Worm (Caenorhabditis elegans): ENCODE measurements around the gene C45H4.14.

C45H4.14 gene

DNA sequence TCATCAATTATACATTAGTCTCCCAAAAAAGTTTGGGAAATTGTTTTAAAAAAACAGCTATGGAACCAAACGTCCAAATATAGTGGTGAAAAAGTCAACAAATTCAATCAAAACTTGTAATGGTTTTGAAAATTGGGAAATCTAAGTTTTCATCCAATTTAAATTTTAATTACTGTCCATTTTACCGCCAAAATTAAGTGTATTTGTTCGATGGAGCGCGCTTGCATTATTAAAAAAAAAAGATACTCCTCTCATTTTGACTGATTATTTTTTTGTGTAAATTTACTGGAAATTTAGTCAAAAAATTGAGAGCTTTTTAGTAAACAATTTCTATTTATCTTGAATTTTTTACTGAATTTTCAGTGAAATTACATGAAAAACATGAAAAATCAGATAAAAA is 15.2 kb upstream of the C45H4.14 start:
- no peak for TF ChIP-seq madf-10 (tag; optimal IDR thresholded peaks at IDR 0.05)
- no peak for TF ChIP-seq B0035.1 (tag; optimal IDR thresholded peaks at IDR 0.05)
- TF ChIP-seq lin-40 (tag; optimal IDR thresholded peaks at IDR 0.05), result no peak
- TF ChIP-seq ztf-26 (tag; optimal IDR thresholded peaks at IDR 0.05), result no peak
- no peak for TF ChIP-seq chd-7 (tag; optimal IDR thresholded peaks at IDR 0.05)
- no peak for TF ChIP-seq atf-7 (tag; optimal IDR thresholded peaks at IDR 0.05)
- TF ChIP-seq Y67H2A.10 (GFP tag; conservative IDR thresholded peaks at IDR 0.05), result no peak
- no peak for TF ChIP-seq F52B5.7 (tag; optimal IDR thresholded peaks at IDR 0.05)
- TF ChIP-seq xnd-1 (tag; optimal IDR thresholded peaks at IDR 0.05), result no peak
- no peak for TF ChIP-seq attf-3 (GFP tag; conservative IDR thresholded peaks at IDR 0.05)
- TF ChIP-seq snpc-3.4 (tag; optimal IDR thresholded peaks at IDR 0.05), result no peak

DNA sequence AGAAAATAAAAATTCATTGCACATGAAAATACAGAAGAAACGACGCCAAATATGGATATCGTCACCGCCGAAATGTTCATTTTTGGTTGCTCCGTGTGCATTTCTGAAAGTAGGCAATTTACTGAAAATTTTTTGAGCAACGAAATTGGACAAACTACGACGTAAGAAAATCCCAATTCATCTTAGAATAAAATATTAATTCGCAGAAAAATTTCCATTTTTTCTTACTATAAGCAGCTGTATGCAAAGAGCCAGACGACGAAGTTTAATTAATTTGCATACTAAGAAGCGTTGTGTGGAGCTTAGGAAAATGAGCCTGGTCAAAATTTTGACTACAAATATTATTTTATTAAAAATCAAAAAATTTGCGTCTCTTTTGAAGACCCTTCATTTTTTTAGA is 7.4 kb upstream of the C45H4.14 start, which contains the start of gene srbc-19:
TSS of gene srbc-19 (minus strand) at position 101 of the 400 bp plus-strand sequence.
- TF ChIP-seq F52B5.7 (tag; optimal IDR thresholded peaks at IDR 0.05), result no peak
- no peak for TF ChIP-seq mxl-1 (tag; optimal IDR thresholded peaks at IDR 0.05)
- TF ChIP-seq egrh-3 (GFP tag; IDR thresholded peaks at IDR 0.05), result no peak
- TF ChIP-seq lsy-27 (tag; optimal IDR thresholded peaks at IDR 0.05; ENCODE audit: borderline replicate concordance, insufficient read depth), result no peak
- TF ChIP-seq aptf-2 (GFP tag; conservative IDR thresholded peaks at IDR 0.05), result no peak
- TF ChIP-seq Y56A3A.18 (GFP tag; IDR thresholded peaks at IDR 0.05), result no peak
- TF ChIP-seq T07F8.4 (tag; optimal IDR thresholded peaks at IDR 0.05), result no peak
- no peak for TF ChIP-seq aptf-3 (GFP tag; IDR thresholded peaks at IDR 0.05)
- TF ChIP-seq let-607 (tag; optimal IDR thresholded peaks at IDR 0.05), result no peak
- TF ChIP-seq snpc-4 (GFP tag; optimal IDR thresholded peaks at IDR 0.05), result no peak
- no peak for TF ChIP-seq snpc-4 (tag; optimal IDR thresholded peaks at IDR 0.05)

ce11 chrV:2163735-2164134 is 4.5 kb upstream of the C45H4.14 start, which contains the start of gene str-255:
str-255 (minus strand) TSS chrV:2163835.
- TF ChIP-seq hmg-1.2 (GFP tag; IDR thresholded peaks at IDR 0.05) (no peak), egrh-3 (GFP tag; IDR thresholded peaks at IDR 0.05) (no peak), egl-44 (GFP tag; IDR thresholded peaks at IDR 0.05) (no peak), dox-1 (GFP tag; IDR thresholded peaks at IDR 0.05) (no peak), F49E8.2 (tag; optimal IDR thresholded peaks at IDR 0.05; ENCODE audit: insufficient read depth) (no peak), dpl-1 (GFP tag; optimal IDR thresholded peaks at IDR 0.05) (no peak), mes-4 (tag; optimal IDR thresholded peaks at IDR 0.05) (no peak)

- no peak for TF ChIP-seq mes-4 (tag; optimal IDR thresholded peaks at IDR 0.05)
- TF ChIP-seq chd-7 (tag; optimal IDR thresholded peaks at IDR 0.05), result no peak
- TF ChIP-seq tlf-1 (GFP tag; optimal IDR thresholded peaks at IDR 0.05), result no peak
- no peak for TF ChIP-seq ekl-4 (GFP tag; IDR thresholded peaks at IDR 0.05)
- TF ChIP-seq nfyb-1 (GFP tag; IDR thresholded peaks at IDR 0.05), result no peak
- TF ChIP-seq hlh-26 (GFP tag; conservative IDR thresholded peaks at IDR 0.05), result no peak
- TF ChIP-seq ztf-3 (GFP tag; optimal IDR thresholded peaks at IDR 0.05), result no peak
- TF ChIP-seq nhr-27 (tag; optimal IDR thresholded peaks at IDR 0.05), result no peak
- no peak for TF ChIP-seq mcd-1 (GFP tag; IDR thresholded peaks at IDR 0.05)
- TF ChIP-seq zim-3 (tag; optimal IDR thresholded peaks at IDR 0.05), result no peak
Measured at ce11 chrV:2156830-2157229, 2.4 kb downstream of the C45H4.14 start, which contains the start of gene srbc-22. srbc-22 (plus strand) TSS chrV:2157130.
